Fruit fly (Drosophila melanogaster) whole organism, pupa: ENCODE data around the gene Yif1.

Experiments used
- CG10348 ChIP-seq: fragments of 200-800 bp; sonication (Bioruptor generic); IDR thresholded peaks from 2 replicates; pipeline ENCODE4 v1.3.6; 2022; ENCODE audit warnings: missing biosample characterization, missing genetic modification characterization
- CG12605 ChIP-seq: fragments of 200-800 bp; sonication (Bioruptor generic); IDR thresholded peaks from 2 replicates; pipeline ENCODE4 v1.3.6; 2022; ENCODE audit warnings: missing biosample characterization, missing genetic modification characterization
- CG13204 ChIP-seq: fragments of 200-800 bp; sonication (Bioruptor generic); optimal IDR thresholded peaks from 2 replicates; lab custom pipeline; 2018; ENCODE audit warnings: missing biosample characterization, mild to moderate bottlenecking, missing genetic modification characterization, moderate library complexity
- CG14655 ChIP-seq: fragments of 200-800 bp; sonication (Bioruptor generic); optimal IDR thresholded peaks from 3 replicates; lab custom pipeline; 2017; ENCODE audit warnings: mild to moderate bottlenecking, missing biosample characterization, missing genetic modification reagents, missing genetic modification characterization
- CG15710 ChIP-seq: fragments of 200-800 bp; sonication (Bioruptor generic); optimal IDR thresholded peaks from 2 replicates; lab custom pipeline; 2018; ENCODE audit warnings: missing biosample characterization, mild to moderate bottlenecking, missing genetic modification characterization, moderate library complexity
- CG17806 ChIP-seq: fragments of 200-800 bp; sonication (Bioruptor generic); optimal IDR thresholded peaks from 2 replicates; lab custom pipeline; 2018; ENCODE audit warnings: missing biosample characterization, mild to moderate bottlenecking, missing genetic modification characterization, moderate library complexity
- CG32121 ChIP-seq: fragments of 200-800 bp; sonication (Bioruptor generic); IDR thresholded peaks from 2 replicates; pipeline ENCODE4 v1.3.6; 2022; ENCODE audit warnings: missing biosample characterization, missing genetic modification characterization
- CG34367 ChIP-seq: fragments of 200-800 bp; sonication (Bioruptor generic); optimal IDR thresholded peaks from 2 replicates; lab custom pipeline; 2018; ENCODE audit warnings: missing biosample characterization, mild to moderate bottlenecking, missing genetic modification characterization
- CG4496 ChIP-seq: fragments of 200-800 bp; sonication (Bioruptor generic); IDR thresholded peaks from 3 replicates; pipeline ENCODE4 v1.3.6; 2022; ENCODE audit warnings: missing biosample characterization, missing genetic modification characterization
- CG8159 ChIP-seq: fragments of 200-800 bp; sonication (Bioruptor generic); optimal IDR thresholded peaks from 3 replicates; lab custom pipeline; 2018; ENCODE audit warnings: missing biosample characterization, mild to moderate bottlenecking, missing genetic modification characterization, moderate library complexity
- CG8301 ChIP-seq: fragments of 200-800 bp; sonication (Bioruptor generic); optimal IDR thresholded peaks from 2 replicates; lab custom pipeline; 2018; ENCODE audit warnings: missing biosample characterization, mild to moderate bottlenecking, missing genetic modification characterization
- CG9948 ChIP-seq: fragments of 200-800 bp; sonication (Bioruptor generic); optimal IDR thresholded peaks from 2 replicates; lab custom pipeline; 2018; ENCODE audit warnings: missing biosample characterization, mild to moderate bottlenecking, missing genetic modification characterization, moderate library complexity
- D1 ChIP-seq: fragments of 200-800 bp; sonication (Bioruptor generic); optimal IDR thresholded peaks from 2 replicates; lab custom pipeline; 2018; ENCODE audit warnings: missing biosample characterization, mild to moderate bottlenecking, missing genetic modification characterization, moderate library complexity
- EcR ChIP-seq: fragments of 200-800 bp; sonication (Bioruptor generic); optimal IDR thresholded peaks from 3 replicates; lab custom pipeline; 2019; ENCODE audit warnings: missing biosample characterization, missing genetic modification characterization, mild to moderate bottlenecking, moderate library complexity, missing genetic modification reagents
- Ets98B ChIP-seq: fragments of 200-800 bp; sonication (Bioruptor generic); IDR thresholded peaks from 2 replicates; pipeline ENCODE4 v1.3.6; 2022; ENCODE audit warnings: missing biosample characterization, missing genetic modification characterization
- Pif1A ChIP-seq: fragments of 200-800 bp; sonication (Bioruptor generic); optimal IDR thresholded peaks from 3 replicates; lab custom pipeline; 2016; ENCODE audit warnings: missing biosample characterization, missing genetic modification characterization
- Pif1B ChIP-seq: fragments of 200-800 bp; sonication (Bioruptor generic); optimal IDR thresholded peaks from 3 replicates; lab custom pipeline; 2016; ENCODE audit warnings: missing biosample characterization, missing genetic modification characterization
- Snoo ChIP-seq: fragments of 200-800 bp; sonication (Bioruptor generic); optimal IDR thresholded peaks from 3 replicates; lab custom pipeline; 2017; ENCODE audit warnings: missing biosample characterization, mild to moderate bottlenecking, missing genetic modification characterization, inconsistent platforms
- fd96Ca ChIP-seq: fragments of 200-800 bp; sonication (Bioruptor generic); IDR thresholded peaks from 3 replicates; pipeline ENCODE4 v1.3.6; 2022; ENCODE audit warnings: missing biosample characterization, missing genetic modification characterization
- gl ChIP-seq: fragments of 200-800 bp; sonication (Bioruptor generic); optimal IDR thresholded peaks from 2 replicates; lab custom pipeline; 2018; ENCODE audit warnings: missing biosample characterization, mild to moderate bottlenecking, missing genetic modification characterization
- rn ChIP-seq: fragments of 200-800 bp; sonication (Bioruptor generic); IDR thresholded peaks from 2 replicates; pipeline ENCODE4 v1.3.6; 2022; ENCODE audit warnings: missing biosample characterization, missing genetic modification characterization

The Yif1 gene

DNA sequence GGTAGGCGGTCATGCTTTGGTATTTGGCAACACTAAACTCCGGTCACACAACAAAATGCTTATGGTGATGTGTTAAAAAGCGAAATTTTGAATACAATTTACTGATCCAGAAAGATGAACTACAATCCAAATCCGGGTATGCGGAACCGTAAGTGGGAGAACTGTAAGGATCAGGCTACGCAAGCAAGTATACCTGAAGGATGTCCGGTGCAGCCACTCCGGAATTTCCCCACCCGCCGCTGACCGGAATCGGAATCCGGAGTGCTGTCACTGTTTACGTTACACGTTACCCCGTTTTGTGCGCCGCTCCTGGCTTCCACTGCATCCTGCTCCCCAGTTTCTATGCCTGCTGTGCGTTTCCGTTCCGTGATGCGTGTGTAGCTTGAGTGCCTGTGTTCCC, at the start of gene Yif1:
Yif1 (plus strand) TSS at position 8 of the 400 bp plus-strand sequence.
- 0 out of 3 replicates have a peak, but pooled peaks have one; percentile 8 for TF ChIP-seq fd96Ca
- no peak for TF ChIP-seq CG8159 (tag; lab: Kevin White, UChicago)
- TF ChIP-seq, all 21 proteins: peak for 1

DNA sequence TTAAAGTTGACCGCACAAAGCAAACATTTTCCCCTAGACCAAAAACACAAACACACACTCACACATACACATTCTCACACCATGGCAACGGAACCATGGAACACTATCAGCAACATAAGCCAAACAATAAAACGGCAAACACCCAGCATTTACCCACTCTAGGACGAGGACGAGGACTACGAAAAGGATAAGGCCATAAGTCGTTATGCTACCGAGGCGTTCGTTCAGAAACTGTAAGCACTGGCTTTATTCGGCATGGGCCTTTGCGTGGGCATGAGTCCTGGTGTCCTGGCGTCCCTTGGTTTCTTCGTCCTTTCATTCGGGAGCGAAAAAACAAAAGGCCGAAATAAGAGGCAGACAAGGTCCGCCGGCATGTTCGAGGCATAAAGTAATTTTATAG, 47.4 kb upstream of the Yif1 start:
- no peak for TF ChIP-seq CG13204 (GFP tag; lab: Kevin White, UChicago)
- no peak for TF ChIP-seq Pif1B (GFP tag; lab: Kevin White, UChicago)
- TF ChIP-seq CG17806 (tag; lab: Kevin White, UChicago): no peak
- TF ChIP-seq CG32121 (GFP tag; lab: Robert Waterston, UW): no peak
- no peak for TF ChIP-seq CG10348 (GFP tag; lab: Robert Waterston, UW)
- TF ChIP-seq CG15710: no peak

DNA sequence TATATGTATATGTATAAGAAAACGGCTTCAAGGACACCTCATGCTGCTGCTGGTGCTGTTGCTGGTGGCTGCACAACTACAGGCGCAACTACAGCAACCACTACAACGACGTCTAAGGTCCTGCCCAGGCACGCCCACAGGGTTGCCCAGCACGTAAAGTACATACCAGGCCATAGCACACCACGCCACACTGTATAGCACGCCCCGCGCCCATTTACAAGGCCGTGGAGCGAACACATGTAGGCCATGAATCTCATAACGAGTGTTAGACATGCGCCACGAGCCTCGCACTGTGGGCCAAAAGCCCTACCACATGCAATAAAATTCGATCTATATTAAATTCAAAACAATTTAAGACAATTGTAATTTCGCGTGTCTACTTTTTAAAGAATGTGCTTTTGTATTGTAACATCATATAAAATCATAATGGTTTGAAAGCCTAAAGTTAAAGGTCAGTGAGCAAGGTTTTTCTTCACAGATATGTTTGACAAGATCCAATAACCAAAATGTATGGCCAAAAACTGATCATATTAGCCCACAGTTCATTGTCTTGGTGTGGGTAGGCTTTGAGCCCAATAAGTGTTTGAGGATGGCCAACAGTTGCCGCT, 46.0 kb upstream of the Yif1 start:
- TF ChIP-seq fd96Ca (no peak), CG8159 (tag; lab: Kevin White, UChicago) (peak; percentile 6), CG14655 (GFP tag; lab: Kevin White, UChicago) (peak; percentile 15)

DNA sequence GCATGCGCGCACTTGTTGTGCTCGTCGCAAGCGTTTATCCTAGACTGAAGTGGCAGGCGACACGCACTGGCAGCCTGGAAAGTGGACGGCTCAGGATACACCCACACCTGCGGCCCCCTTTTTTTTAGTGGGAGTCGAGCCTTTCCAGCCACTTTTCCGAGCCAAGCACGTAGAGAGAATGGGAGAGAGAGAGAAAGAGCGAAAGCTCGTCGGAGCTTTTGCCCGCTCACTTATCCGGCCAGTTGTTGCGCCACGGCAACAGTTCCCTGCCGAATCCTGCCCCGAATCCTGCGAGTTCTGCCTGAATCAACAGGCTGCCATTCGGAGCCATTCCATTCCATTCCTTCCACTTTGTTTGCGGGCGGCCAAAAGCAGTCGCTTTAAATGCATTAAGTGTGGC, 35.7 kb upstream of the Yif1 start, which contains the start of gene beat-VII:
beat-VII (minus strand) TSS at position 20 of the 400 bp plus-strand sequence.
- peak; percentile 3 for TF ChIP-seq CG13204 (GFP tag; lab: Kevin White, UChicago)
- peak; percentile 80 for TF ChIP-seq CG12605
- no peak for TF ChIP-seq CG32121 (GFP tag; lab: Robert Waterston, UW)

DNA sequence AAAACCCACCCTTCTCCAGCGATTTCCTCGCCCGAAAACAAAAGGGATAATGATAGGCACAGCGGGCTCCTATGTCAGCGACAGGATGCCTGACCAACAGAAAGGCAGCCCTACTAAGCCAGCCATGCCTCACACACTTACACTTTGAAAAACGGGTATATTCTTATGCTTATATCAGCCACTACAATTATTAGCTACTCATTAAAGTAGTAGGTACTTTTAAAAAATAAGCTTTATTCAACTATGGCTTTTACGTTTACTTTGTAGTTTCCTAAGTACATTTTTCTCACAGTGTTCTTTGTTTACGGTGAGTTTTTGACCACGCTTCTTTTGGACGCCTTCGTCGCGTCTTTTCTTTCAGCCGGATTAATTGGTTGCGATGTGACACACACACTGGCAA, 27.5 kb upstream of the Yif1 start:
- TF ChIP-seq D1 (tag; lab: Kevin White, UChicago) (no peak), Snoo (tag; lab: Kevin White, UChicago) (no peak), EcR (GFP tag; lab: Kevin White, UChicago) (no peak), CG10348 (GFP tag; lab: Robert Waterston, UW) (no peak), CG13204 (GFP tag; lab: Kevin White, UChicago) (no peak), CG8301 (tag; lab: Kevin White, UChicago) (no peak), CG12605 (no peak), Ets98B (GFP tag; lab: Robert Waterston, UW) (no peak), CG9948 (tag; lab: Kevin White, UChicago) (no peak), CG14655 (GFP tag; lab: Kevin White, UChicago) (no peak), CG32121 (GFP tag; lab: Robert Waterston, UW) (no peak), rn (GFP tag; lab: Robert Waterston, UW) (no peak), Pif1B (GFP tag; lab: Kevin White, UChicago) (no peak), CG8159 (tag; lab: Kevin White, UChicago) (no peak), CG15710 (no peak), CG34367 (tag; lab: Kevin White, UChicago) (no peak), fd96Ca (no peak), Pif1A (GFP tag; lab: Kevin White, UChicago) (no peak), CG17806 (tag; lab: Kevin White, UChicago) (no peak)

DNA sequence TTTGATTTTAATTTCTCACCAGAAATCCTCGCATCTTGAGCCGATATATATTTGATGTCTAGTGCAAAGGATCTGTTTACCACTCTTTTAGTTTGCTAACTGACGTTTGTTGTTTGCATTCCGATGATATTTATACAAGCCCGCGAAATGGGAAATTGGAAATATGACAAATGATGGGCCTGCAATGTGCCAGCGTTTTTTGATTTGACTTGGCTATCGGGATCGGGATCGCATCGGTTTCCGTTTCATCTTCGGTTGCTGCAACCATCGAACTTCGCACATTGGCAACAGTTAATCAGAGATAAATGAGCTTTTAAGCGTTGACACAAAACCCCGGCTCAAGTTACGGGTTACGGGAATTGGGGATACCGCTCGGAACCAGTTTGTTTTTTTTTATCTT, 24.2 kb upstream of the Yif1 start, which contains the start of gene TwdlQ:
TwdlQ (minus strand) TSS at position 101 of the 400 bp plus-strand sequence.
- TF ChIP-seq CG14655 (GFP tag; lab: Kevin White, UChicago) (no peak), CG9948 (tag; lab: Kevin White, UChicago) (no peak), Pif1B (GFP tag; lab: Kevin White, UChicago) (no peak), rn (GFP tag; lab: Robert Waterston, UW) (no peak), CG8301 (tag; lab: Kevin White, UChicago) (no peak), CG8159 (tag; lab: Kevin White, UChicago) (no peak), CG17806 (tag; lab: Kevin White, UChicago) (no peak), CG34367 (tag; lab: Kevin White, UChicago) (no peak)

DNA sequence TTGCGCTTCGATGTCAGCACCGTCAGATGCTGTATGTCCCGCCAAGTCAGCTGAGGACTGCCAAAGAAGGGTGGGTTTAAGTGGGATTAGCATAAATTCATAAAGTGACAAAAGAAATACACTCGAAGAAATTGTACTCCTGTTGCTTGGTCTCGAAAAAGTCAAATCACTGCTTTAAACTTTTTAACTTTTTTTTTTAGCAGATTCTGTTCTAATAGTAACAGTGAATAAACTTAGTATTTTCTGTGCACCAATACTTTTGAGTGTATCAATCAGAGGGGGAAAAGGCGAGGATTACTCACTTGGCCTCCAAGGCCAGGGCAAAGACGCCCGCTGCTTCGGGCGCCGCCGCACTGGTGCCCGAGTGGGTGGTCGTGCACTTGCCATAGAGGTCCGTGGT, 17.5 kb upstream of the Yif1 start:
- TF ChIP-seq CG14655 (GFP tag; lab: Kevin White, UChicago): no peak
- TF ChIP-seq gl (tag; lab: Kevin White, UChicago): no peak
- no peak for TF ChIP-seq fd96Ca
- TF ChIP-seq CG13204 (GFP tag; lab: Kevin White, UChicago): no peak
- TF ChIP-seq Snoo (tag; lab: Kevin White, UChicago): no peak
- TF ChIP-seq CG15710: no peak
- no peak for TF ChIP-seq CG4496 (GFP tag; lab: Robert Waterston, UW)
- TF ChIP-seq CG9948 (tag; lab: Kevin White, UChicago): no peak
- no peak for TF ChIP-seq CG8301 (tag; lab: Kevin White, UChicago)
- TF ChIP-seq Pif1B (GFP tag; lab: Kevin White, UChicago): no peak
- TF ChIP-seq D1 (tag; lab: Kevin White, UChicago): no peak
- TF ChIP-seq Ets98B (GFP tag; lab: Robert Waterston, UW): no peak
- no peak for TF ChIP-seq CG32121 (GFP tag; lab: Robert Waterston, UW)
- no peak for TF ChIP-seq CG17806 (tag; lab: Kevin White, UChicago)
- no peak for TF ChIP-seq Pif1A (GFP tag; lab: Kevin White, UChicago)
